Worm (Caenorhabditis elegans) whole organism, mixed stage, embryonic: ENCODE measurements around the gene nlp-70.

ENCODE experiments used
- M03D4.4 ChIP-seq: sonication (generic microtip); optimal IDR thresholded peaks from 2 replicates; lab custom pipeline; 2017; ENCODE audit warnings: mild to moderate bottlenecking, missing genetic modification characterization, missing compliant biosample characterization
- bed-3 ChIP-seq: fragments of 200-800 bp; sonication (Bioruptor generic); optimal IDR thresholded peaks from 3 replicates; lab custom pipeline; 2018; ENCODE audit warnings: mild to moderate bottlenecking, missing genetic modification characterization, moderate library complexity, missing compliant biosample characterization
- blmp-1 ChIP-seq: fragments of 150-350 bp; optimal IDR thresholded peaks from 2 replicates; lab custom pipeline; 2014; ENCODE audit warnings: missing biosample characterization, missing genetic modification characterization
- ceh-39 ChIP-seq: fragments of 150-350 bp; optimal IDR thresholded peaks from 2 replicates; lab custom pipeline; 2014; ENCODE audit warnings: missing biosample characterization, missing genetic modification characterization
- ceh-43 ChIP-seq: fragments of 200-800 bp; sonication (Bioruptor generic); optimal IDR thresholded peaks from 2 replicates; lab custom pipeline; 2018; ENCODE audit warnings: mild to moderate bottlenecking, missing genetic modification characterization, moderate library complexity, missing compliant biosample characterization
- ceh-83 ChIP-seq: fragments of 200-800 bp; sonication (Bioruptor generic); optimal IDR thresholded peaks from 2 replicates; lab custom pipeline; 2018; ENCODE audit warnings: mild to moderate bottlenecking, missing genetic modification characterization, missing compliant biosample characterization
- ces-1 ChIP-seq: fragments of 150-350 bp; optimal IDR thresholded peaks from 2 replicates; lab custom pipeline; 2014; ENCODE audit warnings: missing biosample characterization, missing genetic modification reagents, missing genetic modification characterization
- cnd-1 ChIP-seq: fragments of 200-800 bp; sonication (Bioruptor generic); optimal IDR thresholded peaks from 2 replicates; lab custom pipeline; 2018; ENCODE audit warnings: mild to moderate bottlenecking, missing genetic modification characterization, missing compliant biosample characterization
- elt-1 ChIP-seq: sonication (generic microtip); optimal IDR thresholded peaks from 2 replicates; lab custom pipeline; 2017; ENCODE audit warnings: missing genetic modification characterization, mild to moderate bottlenecking, missing compliant biosample characterization, antibody characterized with exemption, moderate library complexity, borderline replicate concordance; ENCODE audit not compliant: insufficient read depth
- ham-2 ChIP-seq: fragments of 200-800 bp; sonication (Bioruptor generic); optimal IDR thresholded peaks from 2 replicates; lab custom pipeline; 2018; ENCODE audit warnings: mild to moderate bottlenecking, missing genetic modification characterization, missing compliant biosample characterization
- hlh-1 ChIP-seq: fragments of 150-350 bp; optimal IDR thresholded peaks from 2 replicates; lab custom pipeline; 2014; ENCODE audit warnings: missing biosample characterization, missing genetic modification reagents, missing genetic modification characterization
- lin-13 ChIP-seq: fragments of 150-350 bp; optimal IDR thresholded peaks from 2 replicates; lab custom pipeline; 2014; ENCODE audit warnings: missing biosample characterization, missing genetic modification characterization
- lin-32 ChIP-seq: fragments of 200-800 bp; sonication (Bioruptor generic); optimal IDR thresholded peaks from 2 replicates; lab custom pipeline; 2018; ENCODE audit warnings: mild to moderate bottlenecking, missing genetic modification characterization, missing compliant biosample characterization
- lsy-2 ChIP-seq: fragments of 150-350 bp; optimal IDR thresholded peaks from 2 replicates; lab custom pipeline; 2014; ENCODE audit warnings: missing biosample characterization, missing genetic modification characterization
- mab-5 ChIP-seq: fragments of 150-350 bp; optimal IDR thresholded peaks from 2 replicates; lab custom pipeline; 2014; ENCODE audit warnings: missing biosample characterization, missing genetic modification characterization
- mep-1 ChIP-seq: fragments of 150-350 bp; optimal IDR thresholded peaks from 2 replicates; lab custom pipeline; 2017; ENCODE audit warnings: missing biosample characterization, missing genetic modification reagents, missing genetic modification characterization, inconsistent platforms
- mls-2 ChIP-seq: sonication (generic microtip); optimal IDR thresholded peaks from 2 replicates; lab custom pipeline; 2016; ENCODE audit warnings: mild to moderate bottlenecking, missing genetic modification characterization, moderate library complexity, missing compliant biosample characterization
- nhr-2 ChIP-seq: fragments of 150-350 bp; optimal IDR thresholded peaks from 2 replicates; lab custom pipeline; 2014; ENCODE audit warnings: missing biosample characterization, missing genetic modification characterization
- nhr-237 ChIP-seq: fragments of 150-350 bp; optimal IDR thresholded peaks from 2 replicates; lab custom pipeline; 2014; ENCODE audit warnings: missing biosample characterization, missing genetic modification characterization
- nhr-28 ChIP-seq: fragments of 150-350 bp; optimal IDR thresholded peaks from 2 replicates; lab custom pipeline; 2014; ENCODE audit warnings: missing biosample characterization, missing genetic modification characterization
- nhr-76 ChIP-seq: sonication (generic microtip); optimal IDR thresholded peaks from 2 replicates; lab custom pipeline; 2017; ENCODE audit warnings: missing biosample characterization, missing genetic modification characterization
- pha-4 ChIP-seq: fragments of 150-350 bp; optimal IDR thresholded peaks from 2 replicates; lab custom pipeline; 2018; ENCODE audit warnings: missing biosample characterization, missing genetic modification reagents, missing genetic modification characterization
- sem-2 ChIP-seq: fragments of 200-800 bp; sonication (Bioruptor generic); optimal IDR thresholded peaks from 2 replicates; lab custom pipeline; 2018; ENCODE audit warnings: mild to moderate bottlenecking, missing genetic modification characterization, missing compliant biosample characterization
- snpc-4 ChIP-seq: fragments of 150-350 bp; optimal IDR thresholded peaks from 2 replicates; lab custom pipeline; 2014; ENCODE audit warnings: missing biosample characterization, missing genetic modification characterization
- sptf-1 ChIP-seq: sonication (generic microtip); optimal IDR thresholded peaks from 2 replicates; lab custom pipeline; 2017; ENCODE audit warnings: mild to moderate bottlenecking, missing genetic modification characterization, moderate library complexity, missing compliant biosample characterization
- tbx-8 ChIP-seq: fragments of 200-800 bp; sonication (Bioruptor generic); optimal IDR thresholded peaks from 2 replicates; lab custom pipeline; 2018; ENCODE audit warnings: mild to moderate bottlenecking, missing genetic modification characterization, moderate library complexity, missing compliant biosample characterization
- unc-120 ChIP-seq: sonication (generic microtip); optimal IDR thresholded peaks from 2 replicates; lab custom pipeline; 2017; ENCODE audit warnings: missing genetic modification characterization, missing compliant biosample characterization; ENCODE audit not compliant: poor library complexity, severe bottlenecking
- unc-39 ChIP-seq: fragments of 150-350 bp; optimal IDR thresholded peaks from 2 replicates; lab custom pipeline; 2014; ENCODE audit warnings: missing biosample characterization, missing genetic modification characterization
- unc-62 ChIP-seq: fragments of 150-350 bp; optimal IDR thresholded peaks from 2 replicates; lab custom pipeline; 2014; ENCODE audit warnings: missing biosample characterization, missing genetic modification reagents, missing genetic modification characterization
- zip-8 ChIP-seq: fragments of 150-350 bp; optimal IDR thresholded peaks from 2 replicates; lab custom pipeline; 2014; ENCODE audit warnings: missing biosample characterization, missing genetic modification characterization
- ztf-11 ChIP-seq: fragments of 150-350 bp; optimal IDR thresholded peaks from 2 replicates; lab custom pipeline; 2014; ENCODE audit warnings: missing biosample characterization, missing genetic modification characterization

The nlp-70 gene

DNA sequence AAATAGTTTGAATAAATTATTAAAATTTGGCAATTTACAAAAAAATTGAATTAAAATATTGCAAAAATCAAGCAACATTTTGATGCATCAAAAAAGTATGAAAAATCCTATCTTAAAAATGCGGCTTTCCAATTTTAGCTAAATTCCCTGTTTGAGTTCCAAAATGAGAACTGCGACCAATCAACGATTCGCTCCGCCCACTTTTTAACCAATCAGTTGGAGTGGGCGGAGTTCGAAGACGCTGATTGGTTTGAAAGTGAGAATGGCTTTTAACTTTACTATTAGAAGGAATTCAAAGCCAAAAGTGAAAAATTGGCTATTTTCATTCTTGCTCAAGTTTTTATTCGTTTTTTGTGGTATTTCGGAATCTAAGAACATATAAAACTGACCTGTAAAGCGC, 25.2 kb downstream of the nlp-70 start:
- TF ChIP-seq nhr-237 (tag; lab: Kevin White, UChicago) (no peak), zip-8 (tag; lab: Kevin White, UChicago) (no peak), mls-2 (tag; lab: Kevin White, UChicago) (no peak), unc-39 (tag; lab: Kevin White, UChicago) (no peak), elt-1 (tag; lab: Kevin White, UChicago) (no peak), pha-4 (no peak), ceh-43 (no peak), nhr-28 (tag; lab: Kevin White, UChicago) (no peak), cnd-1 (tag; lab: Kevin White, UChicago) (no peak), nhr-76 (tag; lab: Kevin White, UChicago) (no peak), mep-1 (tag; lab: Kevin White, UChicago) (no peak), hlh-1 (no peak), blmp-1 (tag; lab: Kevin White, UChicago) (no peak), ztf-11 (tag; lab: Kevin White, UChicago) (no peak), M03D4.4 (no peak), unc-62 (GFP tag; lab: Kevin White, UChicago) (no peak), ham-2 (GFP tag; lab: Kevin White, UChicago) (no peak), sptf-1 (tag; lab: Kevin White, UChicago) (no peak), nhr-2 (tag; lab: Kevin White, UChicago) (no peak), tbx-8 (no peak)

DNA sequence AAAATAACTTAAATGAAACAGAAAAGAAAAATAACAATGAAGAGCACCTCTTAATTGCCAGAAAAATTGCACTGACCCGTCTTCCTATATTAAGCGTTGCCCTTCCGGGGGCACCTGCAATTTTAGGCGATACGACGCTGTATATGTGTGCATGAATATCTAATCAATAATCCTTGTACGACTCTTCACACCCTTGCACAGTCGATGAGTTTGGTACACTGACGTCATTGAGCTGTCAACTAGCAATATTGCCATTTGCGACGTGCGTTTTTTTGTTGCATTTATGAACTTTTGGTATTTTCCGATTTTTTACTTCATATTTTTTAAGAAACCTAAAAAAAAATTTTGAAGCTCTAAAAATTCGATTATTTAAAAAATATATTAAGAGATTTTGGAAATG, 26.6 kb downstream of the nlp-70 start, which contains the start of gene kin-34:
Gene kin-34 (minus strand): TSS at position 101 of the 400 bp plus-strand sequence.
- TF ChIP-seq bed-3 (GFP tag; lab: Kevin White, UChicago) (no peak), ceh-39 (tag; lab: Kevin White, UChicago) (peak; percentile 8)
- TF ChIP-seq, all 35 proteins: peak for 1

DNA sequence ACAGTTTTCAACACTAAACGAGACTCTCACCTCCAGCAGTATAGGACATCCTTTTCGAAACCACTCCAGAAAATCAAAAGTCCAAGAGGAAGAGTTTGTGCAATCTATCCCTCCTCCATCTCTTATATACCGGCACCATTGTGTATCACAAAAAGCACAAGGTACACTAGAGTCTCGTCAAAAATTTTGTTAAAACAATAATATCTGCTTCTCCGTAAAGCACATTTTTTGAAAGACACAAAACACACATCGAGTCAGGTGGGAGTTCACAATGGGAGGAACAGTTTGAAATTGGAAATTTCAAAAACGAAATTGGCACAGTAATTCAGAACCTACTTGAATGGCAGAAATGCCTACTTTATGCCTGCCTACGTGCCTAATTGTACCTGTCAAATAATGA, 30.2 kb downstream of the nlp-70 start, which contains the start of gene R02C2.7:
Gene R02C2.7 (minus strand): TSS at position 101 of the 400 bp plus-strand sequence.
- TF ChIP-seq sem-2 (GFP tag; lab: Kevin White, UChicago): no peak

DNA sequence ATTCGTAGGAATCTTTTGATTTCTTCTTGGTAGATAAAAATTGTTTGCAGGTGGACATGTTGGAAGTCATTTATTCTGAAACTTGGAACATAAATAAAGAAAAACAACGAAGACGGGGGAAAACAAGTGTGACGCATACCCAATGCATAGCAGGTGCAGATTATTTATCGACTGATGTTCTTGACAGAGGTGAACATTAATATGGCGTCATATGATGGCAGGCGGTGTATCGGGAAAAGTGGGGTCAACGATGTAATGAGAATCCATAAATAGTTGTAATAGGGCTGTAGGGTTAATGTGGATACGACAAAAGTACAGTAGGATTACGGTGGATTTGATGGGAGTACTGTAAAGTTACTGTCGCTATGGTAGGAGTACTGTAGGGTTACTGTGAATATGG, 32.5 kb downstream of the nlp-70 start, which contains the start of gene txt-2:
Gene txt-2 (minus strand): TSS at position 214 of the 400 bp plus-strand sequence.
- no peak for TF ChIP-seq ceh-43
- peak; percentile 91 for TF ChIP-seq nhr-2 (tag; lab: Kevin White, UChicago)
- no peak for TF ChIP-seq lsy-2 (tag; lab: Kevin White, UChicago)

DNA sequence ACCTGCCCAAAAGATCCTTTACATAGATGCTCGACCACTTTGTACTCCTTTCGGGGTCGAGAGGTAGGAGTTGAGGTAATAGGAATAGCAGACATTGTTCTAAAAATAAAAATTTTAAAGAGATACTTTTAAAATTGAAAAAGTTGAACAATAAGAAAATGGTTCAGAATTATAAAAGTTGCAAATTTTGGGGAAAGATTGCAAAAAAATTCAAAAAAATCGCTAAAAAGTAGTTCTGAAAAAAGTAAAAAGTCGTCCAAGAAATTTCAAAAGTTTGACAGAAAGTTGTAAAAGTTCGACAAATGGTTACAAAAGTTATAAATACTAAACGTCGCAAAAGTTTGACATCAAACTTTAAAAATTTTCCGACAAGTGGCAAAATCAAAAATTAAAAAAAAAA, 34.6 kb downstream of the nlp-70 start, which contains the start of gene R02C2.1:
Gene R02C2.1 (minus strand): TSS at position 101 of the 400 bp plus-strand sequence.
- TF ChIP-seq mab-5 (tag; lab: Kevin White, UChicago) (no peak), ham-2 (GFP tag; lab: Kevin White, UChicago) (no peak), lin-13 (tag; lab: Kevin White, UChicago) (no peak), lsy-2 (tag; lab: Kevin White, UChicago) (no peak), mep-1 (tag; lab: Kevin White, UChicago) (no peak), ceh-83 (no peak), lin-32 (GFP tag; lab: Kevin White, UChicago) (no peak), tbx-8 (no peak), ceh-39 (tag; lab: Kevin White, UChicago) (no peak), unc-120 (tag; lab: Kevin White, UChicago) (no peak), M03D4.4 (no peak), bed-3 (GFP tag; lab: Kevin White, UChicago) (no peak), nhr-2 (tag; lab: Kevin White, UChicago) (no peak), elt-1 (tag; lab: Kevin White, UChicago) (no peak), ceh-43 (no peak)

DNA sequence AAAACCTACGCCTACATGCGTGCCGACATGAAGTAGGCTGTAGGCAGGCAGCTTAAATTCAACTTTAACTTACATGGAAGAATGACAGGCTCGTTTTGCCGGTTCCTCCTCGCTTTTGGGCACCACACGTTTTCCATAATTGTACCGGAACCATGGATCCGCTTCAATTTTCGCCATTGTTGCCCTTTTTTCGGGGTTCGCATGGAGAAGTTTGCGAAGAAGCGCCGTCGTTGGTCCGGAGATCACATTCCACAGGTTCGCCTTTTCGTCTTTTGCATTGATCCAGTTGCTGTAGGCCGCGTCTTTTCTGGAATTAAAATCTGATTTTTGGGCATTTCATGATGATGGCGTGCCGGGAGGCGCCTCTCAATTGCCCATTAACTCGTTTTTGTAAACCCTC, 35.7 kb downstream of the nlp-70 start:
- TF ChIP-seq snpc-4 (tag; lab: Kevin White, UChicago): no peak
- no peak for TF ChIP-seq nhr-237 (tag; lab: Kevin White, UChicago)
- TF ChIP-seq pha-4: no peak
- TF ChIP-seq ham-2 (GFP tag; lab: Kevin White, UChicago): no peak
- no peak for TF ChIP-seq lin-32 (GFP tag; lab: Kevin White, UChicago)
- no peak for TF ChIP-seq ceh-43
- no peak for TF ChIP-seq mls-2 (tag; lab: Kevin White, UChicago)
- no peak for TF ChIP-seq tbx-8
- no peak for TF ChIP-seq ces-1 (GFP tag; lab: Kevin White, UChicago)
- TF ChIP-seq mep-1 (tag; lab: Kevin White, UChicago): no peak
- TF ChIP-seq ceh-83: no peak
- TF ChIP-seq, all 35 proteins: peak for 0
